Fruit fly (Drosophila melanogaster): ENCODE data around the gene CG42758.

CG42758 gene

dm6 chr3L:14567140-14567539, at the start of gene CG42758:
TSS of gene CG42758 (plus strand) at chr3L:14567440.
- no peak for TF ChIP-seq rn (GFP tag; IDR thresholded peaks at IDR 0.05)
- no peak for TF ChIP-seq gl (tag; optimal IDR thresholded peaks at IDR 0.05)
- no peak for TF ChIP-seq CG4496 (GFP tag; IDR thresholded peaks at IDR 0.05)
- no peak for TF ChIP-seq CG17806 (tag; optimal IDR thresholded peaks at IDR 0.05)
- TF ChIP-seq CG10348 (GFP tag; IDR thresholded peaks at IDR 0.05), result no peak
- TF ChIP-seq CG8159 (tag; optimal IDR thresholded peaks at IDR 0.05), result no peak

dm6 chr3L:14517525-14517924, 49.7 kb upstream of the CG42758 start, which contains the start of gene CG9592:
TSS of gene CG9592 (plus strand) at chr3L:14517825.
- TF ChIP-seq CG32121 (GFP tag; IDR thresholded peaks at IDR 0.05) (no peak), Snoo (tag; optimal IDR thresholded peaks at IDR 0.05) (no peak), EcR (GFP tag; optimal IDR thresholded peaks at IDR 0.05) (no peak), Pif1A (GFP tag; optimal IDR thresholded peaks at IDR 0.05) (no peak), CG34367 (tag; optimal IDR thresholded peaks at IDR 0.05) (no peak), gl (tag; optimal IDR thresholded peaks at IDR 0.05) (no peak), fd96Ca (GFP tag; IDR thresholded peaks at IDR 0.05) (no peak), CG13204 (GFP tag; optimal IDR thresholded peaks at IDR 0.05) (no peak), rn (GFP tag; IDR thresholded peaks at IDR 0.05) (no peak), CG9948 (tag; optimal IDR thresholded peaks at IDR 0.05) (no peak), CG17806 (tag; optimal IDR thresholded peaks at IDR 0.05) (no peak), D1 (tag; optimal IDR thresholded peaks at IDR 0.05) (no peak), CG8159 (tag; optimal IDR thresholded peaks at IDR 0.05) (no peak)

dm6 chr3L:14521590-14521989, 45.6 kb upstream of the CG42758 start, which contains the start of gene CG4613:
TSS of gene CG4613 (minus strand) at chr3L:14521690.
- TF ChIP-seq CG14655 (GFP tag; optimal IDR thresholded peaks at IDR 0.05), result no peak
- TF ChIP-seq Pif1B (GFP tag; optimal IDR thresholded peaks at IDR 0.05), result no peak
- TF ChIP-seq gl (tag; optimal IDR thresholded peaks at IDR 0.05), result no peak
- no peak for TF ChIP-seq rn (GFP tag; IDR thresholded peaks at IDR 0.05)
- TF ChIP-seq CG13204 (GFP tag; optimal IDR thresholded peaks at IDR 0.05), result no peak
- TF ChIP-seq CG32121 (GFP tag; IDR thresholded peaks at IDR 0.05), result no peak
- TF ChIP-seq CG4496 (GFP tag; IDR thresholded peaks at IDR 0.05), result no peak
- TF ChIP-seq D1 (tag; optimal IDR thresholded peaks at IDR 0.05), result no peak
- TF ChIP-seq CG8301 (tag; optimal IDR thresholded peaks at IDR 0.05), result no peak
- no peak for TF ChIP-seq Snoo (tag; optimal IDR thresholded peaks at IDR 0.05)
- no peak for TF ChIP-seq CG10348 (GFP tag; IDR thresholded peaks at IDR 0.05)

dm6 chr3L:14522483-14523362, 44.5 kb upstream of the CG42758 start:
- TF ChIP-seq CG17806 (tag; optimal IDR thresholded peaks at IDR 0.05) (no peak), gl (tag; optimal IDR thresholded peaks at IDR 0.05) (no peak), EcR (GFP tag; optimal IDR thresholded peaks at IDR 0.05) (no peak), Snoo (tag; optimal IDR thresholded peaks at IDR 0.05) (no peak), Ets98B (GFP tag; IDR thresholded peaks at IDR 0.05) (no peak), CG13204 (GFP tag; optimal IDR thresholded peaks at IDR 0.05) (no peak), fd96Ca (GFP tag; IDR thresholded peaks at IDR 0.05) (no peak), CG8301 (tag; optimal IDR thresholded peaks at IDR 0.05) (no peak), CG10348 (GFP tag; IDR thresholded peaks at IDR 0.05) (no peak), CG12605 (GFP tag; IDR thresholded peaks at IDR 0.05) (no peak), CG34367 (tag; optimal IDR thresholded peaks at IDR 0.05) (no peak), CG9948 (tag; optimal IDR thresholded peaks at IDR 0.05) (no peak), CG32121 (GFP tag; IDR thresholded peaks at IDR 0.05) (no peak), CG15710 (tag; optimal IDR thresholded peaks at IDR 0.05) (no peak), rn (GFP tag; IDR thresholded peaks at IDR 0.05) (no peak), D1 (tag; optimal IDR thresholded peaks at IDR 0.05) (no peak), CG14655 (GFP tag; optimal IDR thresholded peaks at IDR 0.05) (no peak), CG8159 (tag; optimal IDR thresholded peaks at IDR 0.05) (no peak), Pif1B (GFP tag; optimal IDR thresholded peaks at IDR 0.05) (no peak)

dm6 chr3L:14531802-14532201, 35.4 kb upstream of the CG42758 start:
- TF ChIP-seq CG14655 (GFP tag; optimal IDR thresholded peaks at IDR 0.05) (peak; percentile 6), EcR (GFP tag; optimal IDR thresholded peaks at IDR 0.05) (no peak), rn (GFP tag; IDR thresholded peaks at IDR 0.05) (no peak), CG15710 (tag; optimal IDR thresholded peaks at IDR 0.05) (no peak), D1 (tag; optimal IDR thresholded peaks at IDR 0.05) (no peak), CG8301 (tag; optimal IDR thresholded peaks at IDR 0.05) (peak; percentile 28)

- TF ChIP-seq CG13204 (GFP tag; optimal IDR thresholded peaks at IDR 0.05), result no peak
- no peak for TF ChIP-seq D1 (tag; optimal IDR thresholded peaks at IDR 0.05)
- TF ChIP-seq Snoo (tag; optimal IDR thresholded peaks at IDR 0.05), result no peak
- no peak for TF ChIP-seq Pif1B (GFP tag; optimal IDR thresholded peaks at IDR 0.05)
- TF ChIP-seq CG8301 (tag; optimal IDR thresholded peaks at IDR 0.05), result no peak
- no peak for TF ChIP-seq CG34367 (tag; optimal IDR thresholded peaks at IDR 0.05)
- TF ChIP-seq Pif1A (GFP tag; optimal IDR thresholded peaks at IDR 0.05), result no peak
- no peak for TF ChIP-seq CG32121 (GFP tag; IDR thresholded peaks at IDR 0.05)
- TF ChIP-seq rn (GFP tag; IDR thresholded peaks at IDR 0.05), result no peak
- TF ChIP-seq CG14655 (GFP tag; optimal IDR thresholded peaks at IDR 0.05), result no peak
These were observed 34.1 kb upstream of the CG42758 start for dm6 chr3L:14533110-14533509.

Measured in whole organism, pupa.